Fruit fly (Drosophila melanogaster): ENCODE data around the gene Mcr.

Gene Mcr

dm6 chr2L:8029160-8029852 lies 53.5 kb downstream of the Mcr start, which contains the start of gene baf:
TSS of gene baf (plus strand) at chr2L:8029462.
- TF ChIP-seq E2f2 (GFP tag; IDR thresholded peaks at IDR 0.05) (peak; percentile 68), HLH3B (GFP tag; IDR thresholded peaks at IDR 0.05) (no peak), Xbp1 (GFP tag; optimal IDR thresholded peaks at IDR 0.05) (peak; percentile 89), sim (GFP tag; IDR thresholded peaks at IDR 0.05) (no peak), Usf (GFP tag; optimal IDR thresholded peaks at IDR 0.05) (no peak), CG17361 (GFP tag; IDR thresholded peaks at IDR 0.05) (0 out of 3 replicates have a peak, but pooled peaks have one; percentile 16), D (optimal IDR thresholded peaks at IDR 0.05) (peak; percentile 42), D (GFP tag; optimal IDR thresholded peaks at IDR 0.05) (no peak), tap (tag; optimal IDR thresholded peaks at IDR 0.05) (no peak), Camta (GFP tag; optimal IDR thresholded peaks at IDR 0.05) (peak; percentile 4), HLHmδ (GFP tag; optimal IDR thresholded peaks at IDR 0.05) (no peak), CHES-1-like (GFP tag; optimal IDR thresholded peaks at IDR 0.05) (no peak), sna (GFP tag; IDR thresholded peaks at IDR 0.05; ENCODE audit: partially characterized antibody) (no peak), dmrt11E (tag; optimal IDR thresholded peaks at IDR 0.05) (peak; percentile 2), CG12659 (GFP tag; optimal IDR thresholded peaks at IDR 0.05) (peak; percentile 30), gsb-n (tag; optimal IDR thresholded peaks at IDR 0.05) (peak; percentile 7), BEAF-32 (GFP tag; optimal IDR thresholded peaks at IDR 0.05) (peak; percentile 29), CG10431 (GFP tag; optimal IDR thresholded peaks at IDR 0.05) (no peak), CG3281 (GFP tag; optimal IDR thresholded peaks at IDR 0.05) (no peak), CG13287 (GFP tag; IDR thresholded peaks at IDR 0.05; ENCODE audit: partially characterized antibody) (no peak; the same call in 1 of the 2 replicates), Dp (GFP tag; optimal IDR thresholded peaks at IDR 0.05) (peak; percentile 62), gt (GFP tag; IDR thresholded peaks at IDR 0.05) (no peak), CG13296 (GFP tag; optimal IDR thresholded peaks at IDR 0.05) (peak; percentile 34), rib (GFP tag; IDR thresholded peaks at IDR 0.05) (peak; percentile 52; the same call in 1 of the 2 replicates), CG6272 (GFP tag; IDR thresholded peaks at IDR 0.05) (no peak), Antp (GFP tag; optimal IDR thresholded peaks at IDR 0.05) (no peak), CoRest (tag; optimal IDR thresholded peaks at IDR 0.05) (peak; percentile 9), stwl (tag; optimal IDR thresholded peaks at IDR 0.05) (peak; percentile 36), kay (GFP tag; optimal IDR thresholded peaks at IDR 0.05) (peak; percentile 84), CG32772 (GFP tag; IDR thresholded peaks at IDR 0.05) (no peak), stc (GFP tag; IDR thresholded peaks at IDR 0.05) (no peak), CG17359 (tag; optimal IDR thresholded peaks at IDR 0.05) (no peak), nmo (GFP tag; optimal IDR thresholded peaks at IDR 0.05) (peak; percentile 7), CG34376 (GFP tag; optimal IDR thresholded peaks at IDR 0.05) (peak; percentile 26), zfh2 (GFP tag; optimal IDR thresholded peaks at IDR 0.05) (no peak), tna (GFP tag; IDR thresholded peaks at IDR 0.05; ENCODE audit: partially characterized antibody) (peak; percentile 14; the same call in 1 of the 2 replicates), onecut (GFP tag; IDR thresholded peaks at IDR 0.05) (no peak), CG9797 (GFP tag; optimal IDR thresholded peaks at IDR 0.05) (peak; percentile 73), CG34224 (GFP tag; IDR thresholded peaks at IDR 0.05; ENCODE audit: partially characterized antibody) (peak; percentile 22; the same call in 2 of the 3 replicates), CG15479 (GFP tag; optimal IDR thresholded peaks at IDR 0.05) (peak; percentile 47), sd (tag; optimal IDR thresholded peaks at IDR 0.05) (peak; percentile 81), knrl (GFP tag; IDR thresholded peaks at IDR 0.05; ENCODE audit: partially characterized antibody) (peak; percentile 54; the same call in 2 of the 3 replicates), CG12942 (GFP tag; optimal IDR thresholded peaks at IDR 0.05) (no peak), slp2 (GFP tag; optimal IDR thresholded peaks at IDR 0.05) (no peak), CG10565 (GFP tag; optimal IDR thresholded peaks at IDR 0.05) (no peak), chinmo (GFP tag; IDR thresholded peaks at IDR 0.05; ENCODE audit: partially characterized antibody) (no peak), Scr (GFP tag; IDR thresholded peaks at IDR 0.05; ENCODE audit: partially characterized antibody) (0 out of 2 replicates have a peak, but pooled peaks have one; percentile 11), Stat92E (GFP tag; optimal IDR thresholded peaks at IDR 0.05) (no peak)
